Fruit fly (Drosophila melanogaster): Measurements from ENCODE around the gene eIF3g1.
A peak's percentile ranks its signal among the peaks of the same experiment; 100 is the strongest.

Gene eIF3g1

dm6 chrX:2591315-2591999 lies 18.7 kb downstream of the eIF3g1 start (continued):
- TF ChIP-seq kay (GFP tag; optimal IDR thresholded peaks at IDR 0.05), result no peak
- TF ChIP-seq CG12942 (GFP tag; optimal IDR thresholded peaks at IDR 0.05), result no peak
- TF ChIP-seq ac (GFP tag; optimal IDR thresholded peaks at IDR 0.05), result no peak
- no peak for TF ChIP-seq prd (optimal IDR thresholded peaks at IDR 0.05)
- peak; percentile 33; the same call in 1 of the 3 replicates for TF ChIP-seq prd (GFP tag; IDR thresholded peaks at IDR 0.05)
- no peak for TF ChIP-seq Lpt (GFP tag; optimal IDR thresholded peaks at IDR 0.05)
- TF ChIP-seq sd (tag; optimal IDR thresholded peaks at IDR 0.05), result peak; percentile 45
- no peak for TF ChIP-seq az2 (GFP tag; optimal IDR thresholded peaks at IDR 0.05)
- no peak for TF ChIP-seq CG2129 (GFP tag; IDR thresholded peaks at IDR 0.05; ENCODE audit: partially characterized antibody)
- peak; percentile 41 for TF ChIP-seq org-1 (GFP tag; optimal IDR thresholded peaks at IDR 0.05)
- peak; percentile 28; the same call in 1 of the 2 replicates for TF ChIP-seq lmd (GFP tag; IDR thresholded peaks at IDR 0.05)
- TF ChIP-seq Med (GFP tag), result peak; percentile 75
- no peak for TF ChIP-seq mld (GFP tag; IDR thresholded peaks at IDR 0.05; ENCODE audit: partially characterized antibody)
- peak; percentile 6 for TF ChIP-seq CG6765 (GFP tag; optimal IDR thresholded peaks at IDR 0.05)
- peak; percentile 43 for TF ChIP-seq Hand (GFP tag; optimal IDR thresholded peaks at IDR 0.05)
- no peak for TF ChIP-seq Usf (GFP tag; optimal IDR thresholded peaks at IDR 0.05)
- no peak for TF ChIP-seq CG3726 (GFP tag; IDR thresholded peaks at IDR 0.05)
- peak; percentile 83 for TF ChIP-seq exex (tag; optimal IDR thresholded peaks at IDR 0.05)
- TF ChIP-seq CG6254 (GFP tag; optimal IDR thresholded peaks at IDR 0.05), result no peak
- no peak for TF ChIP-seq CG12299 (tag; optimal IDR thresholded peaks at IDR 0.05)
- TF ChIP-seq CG6654 (GFP tag; optimal IDR thresholded peaks at IDR 0.05), result no peak
- peak; percentile 12 for TF ChIP-seq CG9609 (GFP tag; optimal IDR thresholded peaks at IDR 0.05)
- TF ChIP-seq CG7786 (GFP tag; optimal IDR thresholded peaks at IDR 0.05), result no peak
- TF ChIP-seq CG3847 (GFP tag; IDR thresholded peaks at IDR 0.05), result peak; percentile 34; the same call in 1 of the 2 replicates
- TF ChIP-seq seq (GFP tag; IDR thresholded peaks at IDR 0.05), result peak; percentile 15; the same call in 1 of the 2 replicates
- no peak for TF ChIP-seq schlank (tag; optimal IDR thresholded peaks at IDR 0.05)

dm6 chrX:2590607-2591006 lies 19.5 kb downstream of the eIF3g1 start:
- no peak for TF ChIP-seq zf30C (GFP tag; optimal IDR thresholded peaks at IDR 0.05)
- TF ChIP-seq cwo (GFP tag; optimal IDR thresholded peaks at IDR 0.05), result peak; percentile 39
- TF ChIP-seq Atf-2 (GFP tag; optimal IDR thresholded peaks at IDR 0.05), result no peak
- peak; percentile 74 for TF ChIP-seq CG15479 (GFP tag; optimal IDR thresholded peaks at IDR 0.05)
- peak; percentile 37 for TF ChIP-seq exex (tag; optimal IDR thresholded peaks at IDR 0.05)
- TF ChIP-seq Pdp1 (GFP tag; optimal IDR thresholded peaks at IDR 0.05), result peak in 1 of 2 experiments; percentile 40
- TF ChIP-seq Adf1 (GFP tag; IDR thresholded peaks at IDR 0.05), result peak; percentile 52; the same call in 1 of the 2 replicates
- no peak for TF ChIP-seq CG11723 (GFP tag; optimal IDR thresholded peaks at IDR 0.05)
- TF ChIP-seq Hey (tag; optimal IDR thresholded peaks at IDR 0.05), result peak; percentile 85
- TF ChIP-seq grn (GFP tag; optimal IDR thresholded peaks at IDR 0.05), result peak; percentile 54
- TF ChIP-seq Med (GFP tag), result peak; percentile 79
- TF ChIP-seq mirr (GFP tag; optimal IDR thresholded peaks at IDR 0.05), result peak; percentile 39
- TF ChIP-seq ci (GFP tag; IDR thresholded peaks at IDR 0.05), result 0 out of 3 replicates have a peak, but pooled peaks have one; percentile 24
- peak; percentile 78 for TF ChIP-seq sug (tag; optimal IDR thresholded peaks at IDR 0.05)
- 0 out of 2 replicates have a peak, but pooled peaks have one; percentile 8 for TF ChIP-seq Atf6 (GFP tag; IDR thresholded peaks at IDR 0.05)
- peak; percentile 50; the same call in 1 of the 2 replicates for TF ChIP-seq GATAe (GFP tag; conservative IDR thresholded peaks at IDR 0.05)
- peak; percentile 4 for TF ChIP-seq cg (GFP tag; optimal IDR thresholded peaks at IDR 0.05)
- TF ChIP-seq btn (GFP tag; optimal IDR thresholded peaks at IDR 0.05), result no peak
- TF ChIP-seq CG10543 (GFP tag; optimal IDR thresholded peaks at IDR 0.05), result peak; percentile 57
